Fruit fly (Drosophila melanogaster) S2 (cell line): ENCODE measurements around the gene CG17440.

Source experiments
- CG8478 ChIP-seq: fragments of >200 bp; optimal IDR thresholded peaks from 2 replicates; lab custom pipeline; 2018
- CTCF ChIP-seq, 2 experiments: fragments of >200 bp; optimal IDR thresholded peaks; 2 replicates each; lab custom pipeline; 2018

- TF ChIP-seq CG8478 (no peak), CTCF (optimal IDR thresholded peaks at IDR 0.05; lab: Kevin White, UChicago) (peak; percentile 35 to 54)
Observed at dm6 chrX:9319140-9319539, 49.4 kb upstream of the CG17440 start, which contains the start of the genes c12.1 and c12.2.
